Fruit fly (Drosophila melanogaster) whole organism, pupa: ENCODE data around the gene Tsp97E.

Experiments used
- CG10348 ChIP-seq: fragments of 200-800 bp; sonication (Bioruptor generic); IDR thresholded peaks from 2 replicates; pipeline ENCODE4 v1.3.6; 2022; ENCODE audit warnings: missing biosample characterization, missing genetic modification characterization
- CG12605 ChIP-seq: fragments of 200-800 bp; sonication (Bioruptor generic); IDR thresholded peaks from 2 replicates; pipeline ENCODE4 v1.3.6; 2022; ENCODE audit warnings: missing biosample characterization, missing genetic modification characterization
- CG13204 ChIP-seq: fragments of 200-800 bp; sonication (Bioruptor generic); optimal IDR thresholded peaks from 2 replicates; lab custom pipeline; 2018; ENCODE audit warnings: missing biosample characterization, mild to moderate bottlenecking, missing genetic modification characterization, moderate library complexity
- CG14655 ChIP-seq: fragments of 200-800 bp; sonication (Bioruptor generic); optimal IDR thresholded peaks from 3 replicates; lab custom pipeline; 2017; ENCODE audit warnings: mild to moderate bottlenecking, missing biosample characterization, missing genetic modification reagents, missing genetic modification characterization
- CG15710 ChIP-seq: fragments of 200-800 bp; sonication (Bioruptor generic); optimal IDR thresholded peaks from 2 replicates; lab custom pipeline; 2018; ENCODE audit warnings: missing biosample characterization, mild to moderate bottlenecking, missing genetic modification characterization, moderate library complexity
- CG17806 ChIP-seq: fragments of 200-800 bp; sonication (Bioruptor generic); optimal IDR thresholded peaks from 2 replicates; lab custom pipeline; 2018; ENCODE audit warnings: missing biosample characterization, mild to moderate bottlenecking, missing genetic modification characterization, moderate library complexity
- CG32121 ChIP-seq: fragments of 200-800 bp; sonication (Bioruptor generic); IDR thresholded peaks from 2 replicates; pipeline ENCODE4 v1.3.6; 2022; ENCODE audit warnings: missing biosample characterization, missing genetic modification characterization
- CG34367 ChIP-seq: fragments of 200-800 bp; sonication (Bioruptor generic); optimal IDR thresholded peaks from 2 replicates; lab custom pipeline; 2018; ENCODE audit warnings: missing biosample characterization, mild to moderate bottlenecking, missing genetic modification characterization
- CG4496 ChIP-seq: fragments of 200-800 bp; sonication (Bioruptor generic); IDR thresholded peaks from 3 replicates; pipeline ENCODE4 v1.3.6; 2022; ENCODE audit warnings: missing biosample characterization, missing genetic modification characterization
- CG8159 ChIP-seq: fragments of 200-800 bp; sonication (Bioruptor generic); optimal IDR thresholded peaks from 3 replicates; lab custom pipeline; 2018; ENCODE audit warnings: missing biosample characterization, mild to moderate bottlenecking, missing genetic modification characterization, moderate library complexity
- CG8301 ChIP-seq: fragments of 200-800 bp; sonication (Bioruptor generic); optimal IDR thresholded peaks from 2 replicates; lab custom pipeline; 2018; ENCODE audit warnings: missing biosample characterization, mild to moderate bottlenecking, missing genetic modification characterization
- CG9948 ChIP-seq: fragments of 200-800 bp; sonication (Bioruptor generic); optimal IDR thresholded peaks from 2 replicates; lab custom pipeline; 2018; ENCODE audit warnings: missing biosample characterization, mild to moderate bottlenecking, missing genetic modification characterization, moderate library complexity
- D1 ChIP-seq: fragments of 200-800 bp; sonication (Bioruptor generic); optimal IDR thresholded peaks from 2 replicates; lab custom pipeline; 2018; ENCODE audit warnings: missing biosample characterization, mild to moderate bottlenecking, missing genetic modification characterization, moderate library complexity
- EcR ChIP-seq: fragments of 200-800 bp; sonication (Bioruptor generic); optimal IDR thresholded peaks from 3 replicates; lab custom pipeline; 2019; ENCODE audit warnings: missing biosample characterization, missing genetic modification characterization, mild to moderate bottlenecking, moderate library complexity, missing genetic modification reagents
- Ets98B ChIP-seq: fragments of 200-800 bp; sonication (Bioruptor generic); IDR thresholded peaks from 2 replicates; pipeline ENCODE4 v1.3.6; 2022; ENCODE audit warnings: missing biosample characterization, missing genetic modification characterization
- Pif1A ChIP-seq: fragments of 200-800 bp; sonication (Bioruptor generic); optimal IDR thresholded peaks from 3 replicates; lab custom pipeline; 2016; ENCODE audit warnings: missing biosample characterization, missing genetic modification characterization
- Pif1B ChIP-seq: fragments of 200-800 bp; sonication (Bioruptor generic); optimal IDR thresholded peaks from 3 replicates; lab custom pipeline; 2016; ENCODE audit warnings: missing biosample characterization, missing genetic modification characterization
- Snoo ChIP-seq: fragments of 200-800 bp; sonication (Bioruptor generic); optimal IDR thresholded peaks from 3 replicates; lab custom pipeline; 2017; ENCODE audit warnings: missing biosample characterization, mild to moderate bottlenecking, missing genetic modification characterization, inconsistent platforms
- fd96Ca ChIP-seq: fragments of 200-800 bp; sonication (Bioruptor generic); IDR thresholded peaks from 3 replicates; pipeline ENCODE4 v1.3.6; 2022; ENCODE audit warnings: missing biosample characterization, missing genetic modification characterization
- gl ChIP-seq: fragments of 200-800 bp; sonication (Bioruptor generic); optimal IDR thresholded peaks from 2 replicates; lab custom pipeline; 2018; ENCODE audit warnings: missing biosample characterization, mild to moderate bottlenecking, missing genetic modification characterization
- rn ChIP-seq: fragments of 200-800 bp; sonication (Bioruptor generic); IDR thresholded peaks from 2 replicates; pipeline ENCODE4 v1.3.6; 2022; ENCODE audit warnings: missing biosample characterization, missing genetic modification characterization

The Tsp97E gene

dm6 chr3R:26994532-26994931 lies 29.9 kb upstream of the Tsp97E start, which contains the start of gene TwdlC:
TwdlC (plus strand) TSS chr3R:26994832.
- no peak for TF ChIP-seq Snoo

dm6 chr3R:26989802-26990509 lies 25.3 kb upstream of the Tsp97E start, which contains the start of gene CG31076:
CG31076 (minus strand) TSS chr3R:26989852.
- no peak for TF ChIP-seq CG8301 (tag; lab: Kevin White, UChicago)
- TF ChIP-seq CG10348 (GFP tag; lab: Robert Waterston, UW): no peak
- TF ChIP-seq fd96Ca (GFP tag; lab: Robert Waterston, UW): no peak
- peak; percentile 52 for TF ChIP-seq CG17806 (tag; lab: Kevin White, UChicago)
- TF ChIP-seq Pif1A (GFP tag; lab: Kevin White, UChicago): peak; percentile 75
- no peak for TF ChIP-seq CG12605 (GFP tag; lab: Robert Waterston, UW)
- TF ChIP-seq CG14655: peak; percentile 33
- peak; percentile 35 for TF ChIP-seq gl (tag; lab: Kevin White, UChicago)
- peak; percentile 23 for TF ChIP-seq D1
- TF ChIP-seq CG32121 (GFP tag; lab: Robert Waterston, UW): peak; percentile 61; the same call in 1 of the 2 replicates
- TF ChIP-seq Ets98B (GFP tag; lab: Robert Waterston, UW): peak; percentile 46; the same call in 1 of the 2 replicates
- TF ChIP-seq CG9948 (tag; lab: Kevin White, UChicago): no peak
- peak; percentile 85 for TF ChIP-seq EcR (GFP tag; lab: Kevin White, UChicago)
- TF ChIP-seq CG8159 (tag; lab: Kevin White, UChicago): peak; percentile 67
- TF ChIP-seq Snoo: peak; percentile 73
- no peak for TF ChIP-seq rn (GFP tag; lab: Robert Waterston, UW)
- no peak for TF ChIP-seq CG4496 (GFP tag; lab: Robert Waterston, UW)
- TF ChIP-seq CG13204 (GFP tag; lab: Kevin White, UChicago): no peak
- peak; percentile 46 for TF ChIP-seq Pif1B
- TF ChIP-seq CG15710: peak; percentile 14
- no peak for TF ChIP-seq CG34367

- TF ChIP-seq CG14655: peak; percentile 86
- peak; percentile 90 for TF ChIP-seq Pif1B
- no peak for TF ChIP-seq CG13204 (GFP tag; lab: Kevin White, UChicago)
- peak; percentile 95 for TF ChIP-seq CG17806 (tag; lab: Kevin White, UChicago)
- TF ChIP-seq fd96Ca (GFP tag; lab: Robert Waterston, UW): peak; percentile 88
- TF ChIP-seq CG4496 (GFP tag; lab: Robert Waterston, UW): peak; percentile 98
- peak; percentile 60 for TF ChIP-seq EcR (GFP tag; lab: Kevin White, UChicago)
- peak; percentile 88 for TF ChIP-seq CG8301 (tag; lab: Kevin White, UChicago)
- peak; percentile 93 for TF ChIP-seq Ets98B (GFP tag; lab: Robert Waterston, UW)
- peak; percentile 85 for TF ChIP-seq CG15710
- peak; percentile 82 for TF ChIP-seq Snoo
- TF ChIP-seq gl (tag; lab: Kevin White, UChicago): peak; percentile 73
- peak; percentile 87 for TF ChIP-seq CG9948 (tag; lab: Kevin White, UChicago)
- TF ChIP-seq CG8159 (tag; lab: Kevin White, UChicago): peak; percentile 94
- TF ChIP-seq CG12605 (GFP tag; lab: Robert Waterston, UW): peak; percentile 98
- TF ChIP-seq D1: peak; percentile 84
- TF ChIP-seq CG34367: peak; percentile 68
- peak; percentile 91 for TF ChIP-seq CG32121 (GFP tag; lab: Robert Waterston, UW)
- peak; percentile 77 for TF ChIP-seq rn (GFP tag; lab: Robert Waterston, UW)
- peak; percentile 73 for TF ChIP-seq CG10348 (GFP tag; lab: Robert Waterston, UW)
- TF ChIP-seq Pif1A (GFP tag; lab: Kevin White, UChicago): peak; percentile 93
- TF ChIP-seq, all 21 proteins: peak for 20
Observed at dm6 chr3R:26988412-26988981, 23.9 kb upstream of the Tsp97E start, which contains the start of gene CG31075. CG31075 (minus strand) TSS chr3R:26988517.

- TF ChIP-seq CG9948 (tag; lab: Kevin White, UChicago) (no peak), CG8159 (tag; lab: Kevin White, UChicago) (no peak), Ets98B (GFP tag; lab: Robert Waterston, UW) (no peak), CG32121 (GFP tag; lab: Robert Waterston, UW) (no peak), CG14655 (no peak), CG13204 (GFP tag; lab: Kevin White, UChicago) (no peak), Snoo (no peak), CG4496 (GFP tag; lab: Robert Waterston, UW) (no peak), CG34367 (no peak), gl (tag; lab: Kevin White, UChicago) (no peak), Pif1A (GFP tag; lab: Kevin White, UChicago) (no peak), CG15710 (no peak), rn (GFP tag; lab: Robert Waterston, UW) (no peak), Pif1B (no peak), EcR (GFP tag; lab: Kevin White, UChicago) (no peak)
Observed at dm6 chr3R:26987455-26987854, 22.8 kb upstream of the Tsp97E start.

dm6 chr3R:26984437-26984836 lies 19.8 kb upstream of the Tsp97E start:
- no peak for TF ChIP-seq CG17806 (tag; lab: Kevin White, UChicago)
- TF ChIP-seq CG9948 (tag; lab: Kevin White, UChicago): no peak
- no peak for TF ChIP-seq D1
- no peak for TF ChIP-seq CG8159 (tag; lab: Kevin White, UChicago)
- no peak for TF ChIP-seq CG32121 (GFP tag; lab: Robert Waterston, UW)
- TF ChIP-seq CG34367: no peak
- TF ChIP-seq, all 21 proteins: peak for 0
